Worm (Caenorhabditis elegans): ENCODE results near the gene imph-1.

The imph-1 gene

ce11 chrIII:4504934-4505484, 48.4 kb upstream of the imph-1 start:
- TF ChIP-seq lin-39 (tag; optimal IDR thresholded peaks at IDR 0.05) (no peak), egl-5 (tag; optimal IDR thresholded peaks at IDR 0.05) (peak; percentile 19), ceh-9 (tag; optimal IDR thresholded peaks at IDR 0.05) (no peak), nfya-1 (tag; optimal IDR thresholded peaks at IDR 0.05; ENCODE audit: insufficient read depth) (no peak), daf-12 (tag; optimal IDR thresholded peaks at IDR 0.05) (no peak), ztf-11 (tag; optimal IDR thresholded peaks at IDR 0.05) (no peak), elt-1 (tag; optimal IDR thresholded peaks at IDR 0.05) (no peak), nhr-25 (tag; optimal IDR thresholded peaks at IDR 0.05) (peak; percentile 73), mdl-1 (tag; optimal IDR thresholded peaks at IDR 0.05) (no peak), unc-39 (tag; optimal IDR thresholded peaks at IDR 0.05) (no peak), pqm-1 (tag; optimal IDR thresholded peaks at IDR 0.05) (no peak), zag-1 (tag; optimal IDR thresholded peaks at IDR 0.05) (no peak), fkh-10 (GFP tag; optimal IDR thresholded peaks at IDR 0.05) (no peak)

ce11 chrIII:4505726-4506125, 47.7 kb upstream of the imph-1 start:
- TF ChIP-seq lin-39 (tag; optimal IDR thresholded peaks at IDR 0.05) (peak; percentile 7), fkh-2 (tag; optimal IDR thresholded peaks at IDR 0.05) (no peak), elt-2 (tag; optimal IDR thresholded peaks at IDR 0.05) (no peak), zag-1 (tag; optimal IDR thresholded peaks at IDR 0.05) (no peak), nfya-1 (tag; optimal IDR thresholded peaks at IDR 0.05; ENCODE audit: insufficient read depth) (peak; percentile 55), ceh-82 (tag; optimal IDR thresholded peaks at IDR 0.05) (no peak), eor-1 (tag; optimal IDR thresholded peaks at IDR 0.05) (no peak), egl-5 (tag; optimal IDR thresholded peaks at IDR 0.05) (no peak), mdl-1 (tag; optimal IDR thresholded peaks at IDR 0.05) (no peak), ceh-28 (tag; optimal IDR thresholded peaks at IDR 0.05) (no peak), lin-15B (tag; optimal IDR thresholded peaks at IDR 0.05) (no peak), fkh-10 (GFP tag; optimal IDR thresholded peaks at IDR 0.05) (peak; percentile 50), hmg-11 (tag; optimal IDR thresholded peaks at IDR 0.05) (peak; percentile 47), R02D3.7 (tag; optimal IDR thresholded peaks at IDR 0.05) (no peak), ama-1 (optimal IDR thresholded peaks at IDR 0.05) (peak; percentile 51)

- no peak for TF ChIP-seq mml-1 (tag; optimal IDR thresholded peaks at IDR 0.05)
- TF ChIP-seq pqm-1 (tag; optimal IDR thresholded peaks at IDR 0.05), result peak; percentile 35
- peak; percentile 49 for TF ChIP-seq pha-4 (tag; optimal IDR thresholded peaks at IDR 0.05)
- TF ChIP-seq elt-2 (tag; optimal IDR thresholded peaks at IDR 0.05), result peak; percentile 87
Measured at ce11 chrIII:4506140-4506539, 47.3 kb upstream of the imph-1 start.

ce11 chrIII:4506590-4507128, 46.8 kb upstream of the imph-1 start:
- TF ChIP-seq elt-3 (tag; optimal IDR thresholded peaks at IDR 0.05), result no peak
- TF ChIP-seq nhr-11 (tag; optimal IDR thresholded peaks at IDR 0.05), result no peak
- TF ChIP-seq lsy-12 (tag; optimal IDR thresholded peaks at IDR 0.05), result no peak
- peak; percentile 74 for TF ChIP-seq elt-2 (tag; optimal IDR thresholded peaks at IDR 0.05)
- peak; percentile 90 for TF ChIP-seq pqm-1 (tag; optimal IDR thresholded peaks at IDR 0.05)
- no peak for TF ChIP-seq ceh-28 (tag; optimal IDR thresholded peaks at IDR 0.05)
- peak; percentile 12 for TF ChIP-seq jun-1 (tag; optimal IDR thresholded peaks at IDR 0.05)

ce11 chrIII:4508064-4508905, 45.1 kb upstream of the imph-1 start, which contains the start of the genes cct-5 and F25F2.1:
TSS of gene cct-5 (minus strand) at chrIII:4508114.
TSS of gene F25F2.1 (plus strand) at chrIII:4508855.
- TF ChIP-seq egl-5 (tag; optimal IDR thresholded peaks at IDR 0.05) (peak; percentile 14), nhr-237 (tag; optimal IDR thresholded peaks at IDR 0.05) (no peak), elt-1 (tag; optimal IDR thresholded peaks at IDR 0.05) (peak; percentile 39), jun-1 (tag; optimal IDR thresholded peaks at IDR 0.05) (no peak), daf-12 (tag; optimal IDR thresholded peaks at IDR 0.05) (no peak), lin-39 (tag; optimal IDR thresholded peaks at IDR 0.05) (peak; percentile 30), ceh-28 (tag; optimal IDR thresholded peaks at IDR 0.05) (no peak), eor-1 (tag; optimal IDR thresholded peaks at IDR 0.05) (no peak), unc-62 (GFP tag; optimal IDR thresholded peaks at IDR 0.05) (no peak), unc-39 (tag; optimal IDR thresholded peaks at IDR 0.05) (no peak), fkh-2 (tag; optimal IDR thresholded peaks at IDR 0.05) (no peak), lsy-12 (tag; optimal IDR thresholded peaks at IDR 0.05) (no peak), elt-2 (tag; optimal IDR thresholded peaks at IDR 0.05) (peak; percentile 36), ZK546.5 (tag; optimal IDR thresholded peaks at IDR 0.05) (no peak), egl-27 (tag; optimal IDR thresholded peaks at IDR 0.05) (no peak), zag-1 (tag; optimal IDR thresholded peaks at IDR 0.05) (no peak), hmg-11 (tag; optimal IDR thresholded peaks at IDR 0.05) (peak; percentile 72), ceh-16 (tag; optimal IDR thresholded peaks at IDR 0.05) (no peak), ztf-11 (tag; optimal IDR thresholded peaks at IDR 0.05) (no peak), tbx-2 (tag; optimal IDR thresholded peaks at IDR 0.05) (no peak), ama-1 (optimal IDR thresholded peaks at IDR 0.05) (peak; percentile 52), aly-2 (tag; optimal IDR thresholded peaks at IDR 0.05) (no peak), nhr-77 (tag; optimal IDR thresholded peaks at IDR 0.05) (no peak), snpc-4 (tag; optimal IDR thresholded peaks at IDR 0.05) (peak; percentile 69), nhr-67 (tag; optimal IDR thresholded peaks at IDR 0.05) (no peak), nhr-25 (tag; optimal IDR thresholded peaks at IDR 0.05) (peak; percentile 25), nhr-76 (tag; optimal IDR thresholded peaks at IDR 0.05) (no peak), nhr-43 (tag; optimal IDR thresholded peaks at IDR 0.05; ENCODE audit: poor library complexity, severe bottlenecking) (no peak)

All from whole organism, L3 larva.